Worm (Caenorhabditis elegans): ENCODE measurements around the gene meg-3.
"Not testable (repeated sequence)": the region's sequence is repeated elsewhere in the genome, so short reads cannot be mapped to it uniquely, and the experiment has no call there.

meg-3 gene

ce11 chrX:1989576-1989975, at the start of gene meg-3:
Gene meg-3, minus strand, starts transcription at chrX:1989607.
- no peak for TF ChIP-seq unc-62 (GFP tag; optimal IDR thresholded peaks at IDR 0.05)

ce11 chrX:2035172-2035571, 45.8 kb upstream of the meg-3 start, which contains the start of gene ergi-1:
Gene ergi-1, minus strand, starts transcription at chrX:2035272.
- no peak for TF ChIP-seq unc-62 (GFP tag; optimal IDR thresholded peaks at IDR 0.05)

ce11 chrX:2031414-2031813, 42.0 kb upstream of the meg-3 start, which contains the start of gene Y102A11A.5:
Gene Y102A11A.5, minus strand, starts transcription at chrX:2031588.
- TF ChIP-seq unc-62 (GFP tag; optimal IDR thresholded peaks at IDR 0.05), result no peak

ce11 chrX:2030871-2031270, 41.5 kb upstream of the meg-3 start:
- no peak for TF ChIP-seq unc-62 (GFP tag; optimal IDR thresholded peaks at IDR 0.05)

ce11 chrX:2026342-2026741, 36.9 kb upstream of the meg-3 start, which contains the start of gene Y102A11A.2:
Gene Y102A11A.2, plus strand, starts transcription at chrX:2026642.
- TF ChIP-seq unc-62 (GFP tag; optimal IDR thresholded peaks at IDR 0.05), result not testable (repeated sequence)

ce11 chrX:2021558-2021957, 32.2 kb upstream of the meg-3 start:
- TF ChIP-seq unc-62 (GFP tag; optimal IDR thresholded peaks at IDR 0.05), result no peak

ce11 chrX:2018848-2019247, 29.4 kb upstream of the meg-3 start, which contains the start of gene Y102A11A.3:
Gene Y102A11A.3, plus strand, starts transcription at chrX:2019148.
- no peak for TF ChIP-seq unc-62 (GFP tag; optimal IDR thresholded peaks at IDR 0.05)

ce11 chrX:2018211-2018610, 28.8 kb upstream of the meg-3 start:
- TF ChIP-seq unc-62 (GFP tag; optimal IDR thresholded peaks at IDR 0.05), result no peak

ce11 chrX:2014521-2014920, 25.1 kb upstream of the meg-3 start:
- no peak for TF ChIP-seq unc-62 (GFP tag; optimal IDR thresholded peaks at IDR 0.05)

ce11 chrX:2013912-2014311, 24.5 kb upstream of the meg-3 start:
- no peak for TF ChIP-seq unc-62 (GFP tag; optimal IDR thresholded peaks at IDR 0.05)

- no peak for TF ChIP-seq unc-62 (GFP tag; optimal IDR thresholded peaks at IDR 0.05)
Measured at ce11 chrX:2012491-2013201, 23.2 kb upstream of the meg-3 start, which contains the start of gene Y102A11A.9. Gene Y102A11A.9, plus strand, starts transcription at chrX:2013151.

ce11 chrX:2000517-2000916, 11.1 kb upstream of the meg-3 start:
- TF ChIP-seq unc-62 (GFP tag; optimal IDR thresholded peaks at IDR 0.05), result no peak

- no peak for TF ChIP-seq unc-62 (GFP tag; optimal IDR thresholded peaks at IDR 0.05)
Measured at ce11 chrX:1998825-1999224, 9.4 kb upstream of the meg-3 start.

- no peak for TF ChIP-seq unc-62 (GFP tag; optimal IDR thresholded peaks at IDR 0.05)
Measured at ce11 chrX:1997934-1998333, 8.5 kb upstream of the meg-3 start, which contains the start of gene Y40A1A.3. Gene Y40A1A.3, minus strand, starts transcription at chrX:1998034.

ce11 chrX:1990434-1990833, 1.0 kb upstream of the meg-3 start, which contains the start of gene Y40A1A.2:
Gene Y40A1A.2, plus strand, starts transcription at chrX:1990734.
- no peak for TF ChIP-seq unc-62 (GFP tag; optimal IDR thresholded peaks at IDR 0.05)

- no peak for TF ChIP-seq unc-62 (GFP tag; optimal IDR thresholded peaks at IDR 0.05)
Measured at ce11 chrX:1984831-1985230, 4.6 kb downstream of the meg-3 start.

- no peak for TF ChIP-seq unc-62 (GFP tag; optimal IDR thresholded peaks at IDR 0.05)
Measured at ce11 chrX:1981654-1982053, 7.8 kb downstream of the meg-3 start.

Measured in whole organism, dauer.